Fruit fly (Drosophila melanogaster) whole organism, wandering third instar larva: ENCODE measurements around the gene mah.

Experiments
- Abd-B ChIP-seq: fragments of >200 bp; optimal IDR thresholded peaks from 2 replicates; lab custom pipeline; 2017; ENCODE audit warnings: missing biosample characterization, missing genetic modification characterization
- CG32264 ChIP-seq: fragments of 200-800 bp; sonication (Bioruptor generic); optimal IDR thresholded peaks from 2 replicates; lab custom pipeline; 2016; ENCODE audit warnings: missing biosample characterization, missing genetic modification characterization
- CG9705 ChIP-seq: fragments of 200-800 bp; sonication (Bioruptor generic); optimal IDR thresholded peaks from 2 replicates; lab custom pipeline; 2018; ENCODE audit warnings: missing biosample characterization, mild to moderate bottlenecking, missing genetic modification characterization
- CrebA ChIP-seq: fragments of 200-800 bp; sonication (Bioruptor generic); optimal IDR thresholded peaks from 2 replicates; lab custom pipeline; 2016; ENCODE audit warnings: missing biosample characterization, mild to moderate bottlenecking, missing genetic modification characterization, borderline replicate concordance
- Dfd ChIP-seq: fragments of >200 bp; optimal IDR thresholded peaks from 2 replicates; lab custom pipeline; 2017; ENCODE audit warnings: missing biosample characterization, missing genetic modification characterization
- Dif ChIP-seq: fragments of 200-275, 200-300 bp; sonication (Bioruptor generic); optimal IDR thresholded peaks from 2 replicates; lab custom pipeline; 2018; ENCODE audit warnings: missing biosample characterization, missing genetic modification characterization; ENCODE audit not compliant: partially characterized antibody
- GATAd ChIP-seq: sonication (Bioruptor generic); optimal IDR thresholded peaks from 2 replicates; lab custom pipeline; 2016; ENCODE audit warnings: missing biosample characterization, missing genetic modification characterization
- HLH106 ChIP-seq: fragments of 200-800 bp; optimal IDR thresholded peaks from 3 replicates; lab custom pipeline; 2019; ENCODE audit warnings: missing biosample characterization, mild to moderate bottlenecking, missing genetic modification characterization, moderate library complexity
- Hnf4 ChIP-seq: fragments of 200-800 bp; sonication (Bioruptor generic); optimal IDR thresholded peaks from 2 replicates; lab custom pipeline; 2016; ENCODE audit warnings: missing biosample characterization, mild to moderate bottlenecking, missing genetic modification characterization
- Hr78 ChIP-seq: fragments of >200 bp; optimal IDR thresholded peaks from 2 replicates; lab custom pipeline; 2017; ENCODE audit warnings: missing biosample characterization, missing genetic modification characterization
- Hr83 ChIP-seq: fragments of 200-300 bp; sonication (Bioruptor generic); optimal IDR thresholded peaks from 2 replicates; lab custom pipeline; 2016; ENCODE audit warnings: missing biosample characterization, mild to moderate bottlenecking, missing genetic modification characterization, moderate library complexity; ENCODE audit not compliant: poor library complexity, severe bottlenecking
- Jra ChIP-seq: sonication (Bioruptor generic); optimal IDR thresholded peaks from 2 replicates; lab custom pipeline; 2016; ENCODE audit warnings: missing biosample characterization, missing genetic modification characterization
- Mio ChIP-seq: sonication (Bioruptor generic); optimal IDR thresholded peaks from 2 replicates; lab custom pipeline; 2016; ENCODE audit warnings: missing biosample characterization, missing genetic modification characterization
- Myc ChIP-seq: fragments of >200 bp; optimal IDR thresholded peaks from 2 replicates; lab custom pipeline; 2017
- N ChIP-seq: fragments of >200 bp; optimal IDR thresholded peaks from 2 replicates; lab custom pipeline; 2018; ENCODE audit warnings: missing biosample characterization, missing external identifiers, missing genetic modification characterization
- OdsH ChIP-seq: fragments of 200-800 bp; sonication (Bioruptor generic); optimal IDR thresholded peaks from 2 replicates; lab custom pipeline; 2016; ENCODE audit warnings: missing biosample characterization, mild to moderate bottlenecking, missing genetic modification characterization
- Rel ChIP-seq, 2 experiments: fragments of 200-800 bp; sonication (Bioruptor generic) in 1 of 2; optimal IDR thresholded peaks; 2 replicates in 1 of 2; 3 replicates in 1 of 2; lab custom pipeline; 2016 to 2019; ENCODE audit warnings: mild to moderate bottlenecking in 2 of 2, missing biosample characterization in 2 of 2, missing genetic modification characterization in 2 of 2, moderate library complexity in 1 of 2
- Sp1 ChIP-seq: fragments of 200-800 bp; sonication (Bioruptor generic); optimal IDR thresholded peaks from 3 replicates; lab custom pipeline; 2019; ENCODE audit warnings: missing biosample characterization, mild to moderate bottlenecking, missing genetic modification characterization, moderate library complexity
- Vsx2 ChIP-seq: fragments of 200-300, 225-300 bp; sonication (Bioruptor generic); optimal IDR thresholded peaks from 2 replicates; lab custom pipeline; 2018; ENCODE audit warnings: missing biosample characterization, missing genetic modification characterization; ENCODE audit not compliant: partially characterized antibody
- br ChIP-seq: fragments of 200-800 bp; sonication (Bioruptor generic); optimal IDR thresholded peaks from 2 replicates; lab custom pipeline; 2016; ENCODE audit warnings: missing biosample characterization, missing genetic modification characterization
- brk ChIP-seq: fragments of 200-800 bp; sonication (Bioruptor generic); optimal IDR thresholded peaks from 2 replicates; lab custom pipeline; 2016; ENCODE audit warnings: missing biosample characterization, mild to moderate bottlenecking, missing genetic modification characterization
- dl ChIP-seq, 2 experiments: fragments of 175-275, 200-275 bp in 1 of 2; fragments of 200-275 bp in 1 of 2; sonication (Bioruptor generic); optimal IDR thresholded peaks; lab custom pipeline; 2018; ENCODE audit warnings: mild to moderate bottlenecking in 2 of 2, missing biosample characterization in 2 of 2, missing genetic modification characterization in 2 of 2, moderate library complexity in 2 of 2; ENCODE audit not compliant: partially characterized antibody in 2 of 2, insufficient read depth in 1 of 2
- dmrt93B ChIP-seq: fragments of 200-800 bp; sonication (Bioruptor generic); optimal IDR thresholded peaks from 2 replicates; lab custom pipeline; 2018; ENCODE audit warnings: missing biosample characterization, mild to moderate bottlenecking, missing genetic modification characterization
- dsf ChIP-seq: sonication (Bioruptor generic); optimal IDR thresholded peaks from 2 replicates; lab custom pipeline; 2016; ENCODE audit warnings: missing biosample characterization, missing genetic modification characterization, borderline replicate concordance
- ey ChIP-seq: fragments of 200-800 bp; sonication (Bioruptor generic); optimal IDR thresholded peaks from 2 replicates; lab custom pipeline; 2016; ENCODE audit warnings: missing biosample characterization, missing genetic modification characterization
- foxo ChIP-seq, 2 experiments: fragments of 200-800 bp; sonication (Bioruptor generic); optimal IDR thresholded peaks; 2 replicates in 1 of 2; 3 replicates in 1 of 2; lab custom pipeline; 2016 to 2017; ENCODE audit warnings: missing biosample characterization in 2 of 2, missing genetic modification characterization in 2 of 2
- fru ChIP-seq: fragments of 200-800 bp; sonication (Bioruptor generic); optimal IDR thresholded peaks from 3 replicates; lab custom pipeline; 2016; ENCODE audit warnings: missing biosample characterization, mild to moderate bottlenecking, missing genetic modification characterization
- h ChIP-seq: fragments of 200-800 bp; sonication (Bioruptor generic); optimal IDR thresholded peaks from 3 replicates; lab custom pipeline; 2016; ENCODE audit warnings: missing biosample characterization, mild to moderate bottlenecking, missing genetic modification characterization
- jim ChIP-seq: fragments of 175-275, 200-325 bp; sonication (Bioruptor generic); optimal IDR thresholded peaks from 2 replicates; lab custom pipeline; 2016; ENCODE audit warnings: missing biosample characterization, mild to moderate bottlenecking, missing genetic modification characterization
- lola ChIP-seq: fragments of >200 bp; optimal IDR thresholded peaks from 2 replicates; lab custom pipeline; 2017; ENCODE audit warnings: missing biosample characterization, missing genetic modification characterization
- pan ChIP-seq: fragments of >200 bp; optimal IDR thresholded peaks from 2 replicates; lab custom pipeline; 2017
- psq ChIP-seq: fragments of 200-800 bp; sonication (Bioruptor generic); optimal IDR thresholded peaks from 3 replicates; lab custom pipeline; 2017; ENCODE audit warnings: missing biosample characterization, mild to moderate bottlenecking, missing genetic modification characterization, moderate library complexity
- rgr ChIP-seq: fragments of 200-800 bp; sonication (Bioruptor generic); optimal IDR thresholded peaks from 3 replicates; lab custom pipeline; 2016; ENCODE audit warnings: missing biosample characterization, mild to moderate bottlenecking, missing genetic modification characterization
- sage ChIP-seq: fragments of 200-800 bp; sonication (Bioruptor generic); optimal IDR thresholded peaks from 2 replicates; lab custom pipeline; 2016; ENCODE audit warnings: missing biosample characterization, mild to moderate bottlenecking, missing genetic modification characterization
- sv ChIP-seq: fragments of 200-800 bp; sonication (Bioruptor generic); optimal IDR thresholded peaks from 3 replicates; lab custom pipeline; 2016; ENCODE audit warnings: missing biosample characterization, missing genetic modification characterization
- tai ChIP-seq: sonication (Bioruptor generic); optimal IDR thresholded peaks from 2 replicates; lab custom pipeline; 2016; ENCODE audit warnings: missing biosample characterization, missing genetic modification characterization
- usp ChIP-seq: fragments of >200 bp; optimal IDR thresholded peaks from 2 replicates; lab custom pipeline; 2017; ENCODE audit warnings: missing biosample characterization, missing genetic modification characterization
- woc ChIP-seq: sonication (Bioruptor generic); optimal IDR thresholded peaks from 2 replicates; lab custom pipeline; 2016; ENCODE audit warnings: missing biosample characterization, mild to moderate bottlenecking, missing genetic modification characterization

mah gene

dm6 chr3R:24938049-24938448, 9.4 kb upstream of the mah start, which contains the start of gene Osbp:
TSS of gene Osbp (minus strand) at chr3R:24938222.
- TF ChIP-seq psq (GFP tag; lab: Kevin White, UChicago) (no peak), CG9705 (GFP tag; lab: Kevin White, UChicago) (peak; percentile 35), Hr83 (GFP tag; lab: Kevin White, UChicago) (peak; percentile 44), N (GFP tag; lab: Kevin White, UChicago) (peak; percentile 26), Rel (GFP tag; optimal IDR thresholded peaks at IDR 0.05; lab: Kevin White, UChicago) (no peak), Rel (tag; optimal IDR thresholded peaks at IDR 0.05; lab: Kevin White, UChicago) (peak; percentile 29), br (GFP tag; lab: Kevin White, UChicago) (no peak)

- TF ChIP-seq pan (lab: Kevin White, UChicago), result no peak
- no peak for TF ChIP-seq Rel (GFP tag; optimal IDR thresholded peaks at IDR 0.05; lab: Kevin White, UChicago)
- peak; percentile 23 for TF ChIP-seq Rel (tag; optimal IDR thresholded peaks at IDR 0.05; lab: Kevin White, UChicago)
- TF ChIP-seq Dfd, result no peak
- TF ChIP-seq HLH106, result peak; percentile 35
- TF ChIP-seq N (GFP tag; lab: Kevin White, UChicago), result no peak
- no peak for TF ChIP-seq CrebA (GFP tag; lab: Kevin White, UChicago)
- peak; percentile 39 for TF ChIP-seq OdsH (GFP tag; lab: Kevin White, UChicago)
- TF ChIP-seq Vsx2 (GFP tag; lab: Kevin White, UChicago), result no peak
- no peak for TF ChIP-seq dl (GFP tag; optimal IDR thresholded peaks at IDR 0.05; lab: Kevin White, UChicago; ENCODE audit: insufficient read depth in 1 of 2, partially characterized antibody in 2 of 2)
- TF ChIP-seq sage, result no peak
- TF ChIP-seq lola, result no peak
- TF ChIP-seq Mio (GFP tag; lab: Kevin White, UChicago), result no peak
- TF ChIP-seq h (GFP tag; lab: Kevin White, UChicago), result peak; percentile 70
- TF ChIP-seq Abd-B (GFP tag; lab: Kevin White, UChicago), result no peak
- no peak for TF ChIP-seq GATAd (GFP tag; lab: Kevin White, UChicago)
- no peak for TF ChIP-seq jim (GFP tag; lab: Kevin White, UChicago)
- peak; percentile 51 for TF ChIP-seq Hr83 (GFP tag; lab: Kevin White, UChicago)
- TF ChIP-seq Hnf4 (GFP tag; lab: Kevin White, UChicago), result no peak
- peak; percentile 33 for TF ChIP-seq ey (GFP tag; lab: Kevin White, UChicago)
- no peak for TF ChIP-seq Hr78 (GFP tag; lab: Kevin White, UChicago)
- TF ChIP-seq psq (GFP tag; lab: Kevin White, UChicago), result peak; percentile 79
- no peak for TF ChIP-seq Dif (GFP tag; lab: Kevin White, UChicago)
- peak; percentile 20 for TF ChIP-seq CG32264 (GFP tag; lab: Kevin White, UChicago)
- TF ChIP-seq CG9705 (GFP tag; lab: Kevin White, UChicago), result peak; percentile 34
- no peak for TF ChIP-seq Jra (GFP tag; lab: Kevin White, UChicago)
- TF ChIP-seq dsf (GFP tag; lab: Kevin White, UChicago), result no peak
- TF ChIP-seq woc (GFP tag; lab: Kevin White, UChicago), result no peak
- no peak for TF ChIP-seq Myc (lab: Kevin White, UChicago)
- TF ChIP-seq foxo (GFP tag; optimal IDR thresholded peaks at IDR 0.05; lab: Kevin White, UChicago), result no peak
- peak; percentile 48 for TF ChIP-seq br (GFP tag; lab: Kevin White, UChicago)
- no peak for TF ChIP-seq dmrt93B (GFP tag; lab: Kevin White, UChicago)
- TF ChIP-seq Sp1, result peak; percentile 35
- peak; percentile 48 for TF ChIP-seq rgr
- no peak for TF ChIP-seq sv (GFP tag; lab: Kevin White, UChicago)
- TF ChIP-seq fru (GFP tag; lab: Kevin White, UChicago), result peak; percentile 63
- no peak for TF ChIP-seq usp (GFP tag; lab: Kevin White, UChicago)
- TF ChIP-seq brk (GFP tag; lab: Kevin White, UChicago), result no peak
- TF ChIP-seq tai (GFP tag; lab: Kevin White, UChicago), result no peak
Observed at dm6 chr3R:24944920-24945853, 2.2 kb upstream of the mah start, which contains the start of the genes ssh and Nmnat. TSS of gene ssh (minus strand) at chr3R:24944956. TSS of gene Nmnat (plus strand) at chr3R:24945237.
